Fruit fly (Drosophila melanogaster) whole organism, embryonic: ENCODE data around the gene Sik2.

ENCODE experiments used
- Ada2b ChIP-seq: fragments of 200-800 bp; sonication (Bioruptor generic); IDR thresholded peaks from 2 replicates; pipeline ENCODE4 v1.3.6; 2022; ENCODE audit warnings: missing biosample characterization, missing genetic modification characterization
- Adf1 ChIP-seq: fragments of 200-800 bp; sonication (Bioruptor generic); IDR thresholded peaks from 2 replicates; pipeline ENCODE4 v1.3.6; 2022; ENCODE audit warnings: missing biosample characterization, missing genetic modification characterization
- Antp ChIP-seq: fragments of 200-800 bp; sonication (Bioruptor generic); optimal IDR thresholded peaks from 3 replicates; lab custom pipeline; 2016; ENCODE audit warnings: missing biosample characterization, missing genetic modification characterization
- Atf-2 ChIP-seq: fragments of 200-800 bp; sonication (Bioruptor generic); optimal IDR thresholded peaks from 2 replicates; lab custom pipeline; 2016; ENCODE audit warnings: missing biosample characterization, missing genetic modification characterization
- CG10209 ChIP-seq: fragments of 200-800 bp; sonication (Bioruptor generic); optimal IDR thresholded peaks from 3 replicates; lab custom pipeline; 2017; ENCODE audit warnings: missing biosample characterization, mild to moderate bottlenecking, missing genetic modification characterization, missing genetic modification reagents
- CG1603 ChIP-seq: fragments of 200-800 bp; sonication (Bioruptor generic); optimal IDR thresholded peaks from 2 replicates; lab custom pipeline; 2019; ENCODE audit warnings: missing biosample characterization, mild to moderate bottlenecking, missing genetic modification characterization, moderate library complexity
- CG16815 ChIP-seq: fragments of 200-800 bp; sonication (Bioruptor generic); optimal IDR thresholded peaks from 3 replicates; lab custom pipeline; 2017; ENCODE audit warnings: missing biosample characterization, mild to moderate bottlenecking, missing genetic modification characterization
- CG1832 ChIP-seq: fragments of 200-800 bp; sonication (Bioruptor generic); optimal IDR thresholded peaks from 2 replicates; lab custom pipeline; 2017; ENCODE audit warnings: missing biosample characterization, mild to moderate bottlenecking, missing genetic modification characterization, inconsistent platforms
- CG2120 ChIP-seq: fragments of 200-800 bp; sonication (Bioruptor generic); optimal IDR thresholded peaks from 3 replicates; lab custom pipeline; 2016; ENCODE audit warnings: missing biosample characterization, missing genetic modification characterization
- CG2199 ChIP-seq: fragments of 200-800 bp; sonication (Bioruptor generic); IDR thresholded peaks from 3 replicates; pipeline ENCODE4 v1.3.6; 2022; ENCODE audit warnings: missing biosample characterization, missing genetic modification characterization
- CG3065 ChIP-seq: fragments of 200-800 bp; sonication (Bioruptor generic); optimal IDR thresholded peaks from 2 replicates; lab custom pipeline; 2016; ENCODE audit warnings: missing biosample characterization, missing genetic modification characterization
- CG34224 ChIP-seq: fragments of 200-800 bp; sonication (Bioruptor generic); IDR thresholded peaks from 3 replicates; pipeline ENCODE4 v1.3.6; 2022; ENCODE audit warnings: missing biosample characterization, missing genetic modification characterization; ENCODE audit not compliant: partially characterized antibody
- CG3995 ChIP-seq: fragments of 200-800 bp; sonication (Bioruptor generic); optimal IDR thresholded peaks from 3 replicates; lab custom pipeline; 2016; ENCODE audit warnings: missing biosample characterization, missing genetic modification characterization
- CG4282 ChIP-seq: fragments of 200-800 bp; sonication (Bioruptor generic); optimal IDR thresholded peaks from 2 replicates; lab custom pipeline; 2016; ENCODE audit warnings: missing biosample characterization, missing genetic modification characterization
- CG5953 ChIP-seq: fragments of 200-800 bp; sonication (Bioruptor generic); IDR thresholded peaks from 2 replicates; pipeline ENCODE4 v1.3.6; 2022; ENCODE audit warnings: missing biosample characterization, missing genetic modification characterization
- CG6683 ChIP-seq: fragments of 200-800 bp; sonication (Bioruptor generic); optimal IDR thresholded peaks from 2 replicates; lab custom pipeline; 2017; ENCODE audit warnings: missing biosample characterization, mild to moderate bottlenecking, missing genetic modification characterization, missing genetic modification reagents
- CG8290 ChIP-seq, 3 experiments: fragments of 200-800 bp; sonication (Bioruptor generic); optimal IDR thresholded peaks; 2 replicates each; lab custom pipeline; 2016 to 2019; ENCODE audit warnings: missing biosample characterization in 3 of 3, missing genetic modification characterization in 3 of 3, mild to moderate bottlenecking in 2 of 3, moderate library complexity in 1 of 3
- CHES-1-like ChIP-seq: fragments of 200-800 bp; sonication (Bioruptor generic); optimal IDR thresholded peaks from 2 replicates; lab custom pipeline; 2016; ENCODE audit warnings: missing biosample characterization, missing genetic modification characterization
- Dfd ChIP-seq, 2 experiments: fragments of >200 bp; optimal IDR thresholded peaks; 2 replicates each; lab custom pipeline; 2017; ENCODE audit warnings: missing biosample characterization in 2 of 2, missing genetic modification characterization in 2 of 2
- Ets97D ChIP-seq: fragments of 200-800 bp; sonication (Bioruptor generic); optimal IDR thresholded peaks from 3 replicates; lab custom pipeline; 2016; ENCODE audit warnings: missing biosample characterization, missing genetic modification characterization
- GATAe ChIP-seq: fragments of 200-800 bp; sonication (Bioruptor generic); conservative IDR thresholded peaks from 2 replicates; pipeline ENCODE4 v1.3.6; 2022; ENCODE audit warnings: missing biosample characterization, missing genetic modification characterization
- Gsc ChIP-seq: fragments of 200-800 bp; sonication (Bioruptor generic); IDR thresholded peaks from 2 replicates; pipeline ENCODE4 v1.3.6; 2022; ENCODE audit warnings: missing biosample characterization, missing genetic modification characterization
- HLHmδ ChIP-seq: fragments of 200-800 bp; sonication (Bioruptor generic); optimal IDR thresholded peaks from 2 replicates; lab custom pipeline; 2018; ENCODE audit warnings: missing biosample characterization, mild to moderate bottlenecking, missing genetic modification characterization, moderate library complexity
- MESR4 ChIP-seq: fragments of 200-800 bp; sonication (Bioruptor generic); optimal IDR thresholded peaks from 2 replicates; lab custom pipeline; 2018; ENCODE audit warnings: missing biosample characterization, mild to moderate bottlenecking, missing genetic modification characterization, moderate library complexity
- Max ChIP-seq: fragments of 200-800 bp; sonication (Bioruptor generic); optimal IDR thresholded peaks from 2 replicates; lab custom pipeline; 2016; ENCODE audit warnings: missing biosample characterization, mild to moderate bottlenecking, missing genetic modification characterization
- Mrtf ChIP-seq: fragments of 200-800 bp; sonication (Bioruptor generic); IDR thresholded peaks from 3 replicates; pipeline ENCODE4 v1.3.6; 2022; ENCODE audit warnings: missing biosample characterization, missing genetic modification characterization
- NC2β ChIP-seq: fragments of 200-800 bp; sonication (Bioruptor generic); optimal IDR thresholded peaks from 2 replicates; lab custom pipeline; 2016; ENCODE audit warnings: missing biosample characterization, missing genetic modification characterization
- NK7.1 ChIP-seq: fragments of 200-800 bp; sonication (Bioruptor generic); optimal IDR thresholded peaks from 3 replicates; lab custom pipeline; 2016; ENCODE audit warnings: missing biosample characterization, missing genetic modification characterization
- Oaz ChIP-seq: fragments of 200-800 bp; sonication (Bioruptor generic); IDR thresholded peaks from 2 replicates; pipeline ENCODE4 v1.3.6; 2022; ENCODE audit warnings: missing biosample characterization, missing genetic modification characterization
- Pdp1 ChIP-seq, 2 experiments: fragments of 200-800 bp; sonication (Bioruptor generic); optimal IDR thresholded peaks; 3 replicates each; lab custom pipeline; 2016; ENCODE audit warnings: missing biosample characterization in 2 of 2, missing genetic modification characterization in 2 of 2, mild to moderate bottlenecking in 1 of 2, moderate library complexity in 1 of 2
- Ravus ChIP-seq: fragments of 200-800 bp; sonication (Bioruptor generic); IDR thresholded peaks from 2 replicates; pipeline ENCODE4 v1.3.6; 2022; ENCODE audit warnings: missing biosample characterization, missing genetic modification characterization
- abd-A ChIP-seq: fragments of 200-800 bp; sonication (Bioruptor generic); optimal IDR thresholded peaks from 3 replicates; lab custom pipeline; 2019; ENCODE audit warnings: missing biosample characterization, mild to moderate bottlenecking, missing genetic modification characterization, moderate library complexity
- bigmax ChIP-seq: fragments of 200-800 bp; sonication (Bioruptor generic); optimal IDR thresholded peaks from 2 replicates; lab custom pipeline; 2018; ENCODE audit warnings: missing biosample characterization, mild to moderate bottlenecking, missing genetic modification characterization
- br ChIP-seq: fragments of >200 bp; optimal IDR thresholded peaks from 2 replicates; lab custom pipeline; 2017
- cg ChIP-seq: fragments of 200-800 bp; sonication (Bioruptor generic); optimal IDR thresholded peaks from 3 replicates; lab custom pipeline; 2019; ENCODE audit warnings: missing biosample characterization, mild to moderate bottlenecking, missing genetic modification characterization, moderate library complexity
- crp ChIP-seq, 2 experiments: fragments of 200-800 bp; sonication (Bioruptor generic); optimal IDR thresholded peaks; 2 replicates in 1 of 2; 3 replicates in 1 of 2; lab custom pipeline; 2017; ENCODE audit warnings: missing biosample characterization in 2 of 2, missing genetic modification characterization in 2 of 2, mild to moderate bottlenecking in 1 of 2, moderate library complexity in 1 of 2
- esg ChIP-seq: fragments of 200-800 bp; sonication (Bioruptor generic); conservative IDR thresholded peaks from 2 replicates; pipeline ENCODE4 v1.3.6; 2022; ENCODE audit warnings: missing biosample characterization, missing genetic modification characterization
- gce ChIP-seq: fragments of 200-800 bp; sonication (Bioruptor generic); IDR thresholded peaks from 3 replicates; pipeline ENCODE4 v1.3.6; 2022; ENCODE audit warnings: missing biosample characterization, missing genetic modification characterization
- kah ChIP-seq: fragments of 200-800 bp; sonication (Bioruptor generic); optimal IDR thresholded peaks from 2 replicates; lab custom pipeline; 2018; ENCODE audit warnings: missing biosample characterization, mild to moderate bottlenecking, missing genetic modification characterization
- mirr ChIP-seq: fragments of 200-800 bp; sonication (Bioruptor generic); optimal IDR thresholded peaks from 3 replicates; lab custom pipeline; 2018; ENCODE audit warnings: missing biosample characterization, mild to moderate bottlenecking, missing genetic modification characterization
- nerfin-2 ChIP-seq: fragments of 200-800 bp; sonication (Bioruptor generic); IDR thresholded peaks from 2 replicates; pipeline ENCODE4 v1.3.6; 2022; ENCODE audit warnings: missing biosample characterization, missing genetic modification characterization; ENCODE audit not compliant: partially characterized antibody
- oc ChIP-seq: fragments of 200-800 bp; sonication (Bioruptor generic); optimal IDR thresholded peaks from 2 replicates; lab custom pipeline; 2018; ENCODE audit warnings: missing biosample characterization, mild to moderate bottlenecking, missing genetic modification characterization, moderate library complexity
- pan ChIP-seq, 4 experiments: fragments of >200 bp in 3 of 4; fragments of 200-800 bp in 1 of 4; sonication (Bioruptor generic) in 1 of 4; optimal IDR thresholded peaks in 3 of 4; IDR thresholded peaks in 1 of 4; 2 replicates each; pipeline versions ENCODE4 v1.3.6 to Lab custom; 2017 to 2022; ENCODE audit warnings: missing biosample characterization in 2 of 4, missing genetic modification characterization in 2 of 4, mixed read lengths in 1 of 4
- pho ChIP-seq: fragments of 200-800 bp; sonication (Bioruptor generic); optimal IDR thresholded peaks from 2 replicates; lab custom pipeline; 2016; ENCODE audit warnings: missing biosample characterization, missing genetic modification characterization
- slbo ChIP-seq: fragments of 200-800 bp; sonication (Bioruptor generic); IDR thresholded peaks from 2 replicates; pipeline ENCODE4 v1.3.6; 2022; ENCODE audit warnings: missing biosample characterization, missing genetic modification characterization
- sna ChIP-seq: fragments of 200-800 bp; sonication (Bioruptor generic); IDR thresholded peaks from 2 replicates; pipeline ENCODE4 v1.3.6; 2022; ENCODE audit warnings: missing biosample characterization, missing genetic modification characterization; ENCODE audit not compliant: partially characterized antibody
- trem ChIP-seq: fragments of 200-800 bp; optimal IDR thresholded peaks from 3 replicates; lab custom pipeline; 2019; ENCODE audit warnings: missing biosample characterization, mild to moderate bottlenecking, missing genetic modification characterization, moderate library complexity
- tup ChIP-seq: fragments of 200-800 bp; sonication (Bioruptor generic); optimal IDR thresholded peaks from 2 replicates; lab custom pipeline; 2016; ENCODE audit warnings: missing biosample characterization, mild to moderate bottlenecking, missing genetic modification characterization, moderate library complexity

The Sik2 gene

dm6 chrX:2096341-2096740, 34.6 kb upstream of the Sik2 start (continued):
- TF ChIP-seq Oaz (GFP tag; lab: Robert Waterston, UW) (no peak), CHES-1-like (no peak), trem (tag; lab: Kevin White, UChicago) (no peak), CG34224 (GFP tag; lab: Robert Waterston, UW) (no peak), CG1603 (tag; lab: Kevin White, UChicago) (no peak), CG2199 (0 out of 3 replicates have a peak, but pooled peaks have one; percentile 35), NC2β (GFP tag; lab: Kevin White, UChicago) (no peak), cg (GFP tag; lab: Kevin White, UChicago) (peak; percentile 70), Antp (GFP tag; lab: Kevin White, UChicago) (no peak), NK7.1 (GFP tag; lab: Kevin White, UChicago) (no peak), kah (GFP tag; lab: Kevin White, UChicago) (peak; percentile 75), sna (GFP tag; lab: Robert Waterston, UW) (no peak), crp (GFP tag; optimal IDR thresholded peaks at IDR 0.05; lab: Kevin White, UChicago) (no peak), nerfin-2 (no peak), CG5953 (peak; percentile 36; the same call in 1 of the 2 replicates), GATAe (GFP tag; lab: Robert Waterston, UW) (no peak), tup (GFP tag; lab: Kevin White, UChicago) (no peak), Ets97D (GFP tag; lab: Kevin White, UChicago) (no peak), Dfd (GFP tag; optimal IDR thresholded peaks at IDR 0.05; lab: Kevin White, UChicago) (peak in 1 of 2 experiments; percentile 53), esg (GFP tag; lab: Robert Waterston, UW) (no peak), Ada2b (GFP tag; lab: Robert Waterston, UW) (no peak), oc (no peak), CG8290 (GFP tag; optimal IDR thresholded peaks at IDR 0.05; lab: Kevin White, UChicago) (peak; percentile 44), CG8290 (tag; optimal IDR thresholded peaks at IDR 0.05; lab: Kevin White, UChicago) (no peak), mirr (GFP tag; lab: Kevin White, UChicago) (no peak)

DNA sequence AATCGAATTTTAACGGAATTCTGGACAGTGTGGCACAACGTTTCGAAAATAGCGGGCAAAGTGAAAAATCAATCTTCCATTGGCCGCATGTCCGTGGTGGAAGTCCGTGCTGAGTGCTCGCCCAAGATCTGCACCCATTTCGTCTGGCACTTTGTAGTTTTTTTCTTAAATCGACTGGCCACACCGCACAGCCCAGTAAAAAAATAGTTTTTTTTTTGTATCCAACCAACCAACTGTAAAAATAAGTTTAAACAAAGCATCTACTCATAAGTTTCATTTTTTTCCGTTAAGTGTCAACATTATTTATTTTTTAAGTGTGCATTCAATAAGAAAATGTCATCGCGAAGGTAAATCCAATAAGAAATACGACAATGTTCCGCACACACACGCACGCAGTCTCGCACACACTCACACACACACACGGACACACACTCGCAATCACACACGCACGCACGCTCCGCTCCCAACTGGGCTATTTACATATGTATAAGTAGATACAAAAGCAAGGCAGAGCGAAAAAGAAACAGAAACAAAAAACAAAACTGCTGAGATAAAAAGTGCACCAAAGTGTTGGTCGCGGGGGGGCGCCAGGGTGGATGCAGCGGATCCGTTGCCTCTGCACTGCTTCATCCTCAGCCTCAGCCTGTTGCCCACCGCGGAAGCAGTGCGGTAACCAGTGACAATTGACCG, 32.5 kb upstream of the Sik2 start, which contains the start of gene csw:
Gene csw (plus strand): TSS at position 163 of the 690 bp plus-strand sequence.
- TF ChIP-seq CG1832 (GFP tag; lab: Kevin White, UChicago) (no peak), HLHmδ (no peak), Adf1 (GFP tag; lab: Robert Waterston, UW) (no peak), br (lab: Kevin White, UChicago) (no peak), Ravus (no peak), bigmax (no peak), pho (GFP tag; lab: Kevin White, UChicago) (peak; percentile 46), gce (GFP tag; lab: Robert Waterston, UW) (no peak), CG8290 (GFP tag; optimal IDR thresholded peaks at IDR 0.05; lab: Kevin White, UChicago) (peak; percentile 38), CG8290 (tag; optimal IDR thresholded peaks at IDR 0.05; lab: Kevin White, UChicago) (peak in 1 of 2 experiments; percentile 78), Gsc (GFP tag; lab: Robert Waterston, UW) (no peak), CG2120 (GFP tag; lab: Kevin White, UChicago) (peak; percentile 69), Max (GFP tag; lab: Kevin White, UChicago) (no peak), pan (optimal IDR thresholded peaks at IDR 0.05; lab: Kevin White, UChicago) (no peak), pan (GFP tag; optimal IDR thresholded peaks at IDR 0.05 in 1 of 2, IDR thresholded peaks at IDR 0.05 in 1 of 2) (no peak), Mrtf (0 out of 3 replicates have a peak, but pooled peaks have one; percentile 15), slbo (GFP tag; lab: Robert Waterston, UW) (peak; percentile 76), CG3065 (GFP tag; lab: Kevin White, UChicago) (no peak), CG3995 (GFP tag; lab: Kevin White, UChicago) (peak; percentile 20), CG4282 (GFP tag; lab: Kevin White, UChicago) (peak; percentile 31), abd-A (peak; percentile 0), CG6683 (GFP tag; lab: Kevin White, UChicago) (no peak), MESR4 (GFP tag; lab: Kevin White, UChicago) (peak; percentile 91), CG16815 (no peak), Atf-2 (GFP tag; lab: Kevin White, UChicago) (peak; percentile 6), Pdp1 (GFP tag; optimal IDR thresholded peaks at IDR 0.05; lab: Kevin White, UChicago) (peak; percentile 30 to 48), CG10209 (GFP tag; lab: Kevin White, UChicago) (no peak)
